Fruit fly (Drosophila melanogaster) whole organism, prepupa: ENCODE measurements around the gene Mnn1.
A peak's percentile ranks its signal among the peaks of the same experiment; 100 is the strongest.

ENCODE experiments used
- CG11762 ChIP-seq: fragments of 200-800 bp; sonication (Bioruptor generic); optimal IDR thresholded peaks from 3 replicates; lab custom pipeline; 2016; ENCODE audit warnings: missing biosample characterization, missing genetic modification characterization; ENCODE audit not compliant: insufficient read depth
- CG16779 ChIP-seq: fragments of 200-800 bp; sonication (Bioruptor generic); optimal IDR thresholded peaks from 3 replicates; lab custom pipeline; 2017; ENCODE audit warnings: missing biosample characterization, mild to moderate bottlenecking, missing genetic modification characterization
- CG6276 ChIP-seq: fragments of 200-800 bp; sonication (Bioruptor generic); optimal IDR thresholded peaks from 2 replicates; lab custom pipeline; 2017; ENCODE audit warnings: missing biosample characterization, mild to moderate bottlenecking, missing genetic modification characterization
- CG8319 ChIP-seq: fragments of 200-800 bp; sonication (Bioruptor generic); optimal IDR thresholded peaks from 3 replicates; lab custom pipeline; 2016; ENCODE audit warnings: missing biosample characterization, missing genetic modification characterization
- CG8632 ChIP-seq: fragments of 200-800 bp; sonication (Bioruptor generic); optimal IDR thresholded peaks from 3 replicates; lab custom pipeline; 2016; ENCODE audit warnings: missing biosample characterization, missing genetic modification characterization
- CG9139 ChIP-seq: fragments of 200-800 bp; sonication (Bioruptor generic); optimal IDR thresholded peaks from 3 replicates; lab custom pipeline; 2017; ENCODE audit warnings: missing biosample characterization, mild to moderate bottlenecking, missing genetic modification characterization
- Eip93F ChIP-seq: fragments of 200-800 bp; sonication (Bioruptor generic); optimal IDR thresholded peaks from 2 replicates; lab custom pipeline; 2016; ENCODE audit warnings: missing biosample characterization, mild to moderate bottlenecking, missing genetic modification characterization
- Hr38 ChIP-seq: sonication (Bioruptor generic); optimal IDR thresholded peaks from 2 replicates; lab custom pipeline; 2016; ENCODE audit warnings: missing biosample characterization, missing genetic modification characterization
- Sox14 ChIP-seq: fragments of 200-800 bp; sonication (Bioruptor generic); optimal IDR thresholded peaks from 3 replicates; lab custom pipeline; 2016; ENCODE audit warnings: missing biosample characterization, missing genetic modification characterization
- dac ChIP-seq: fragments of 200-800 bp; sonication (Bioruptor generic); optimal IDR thresholded peaks from 2 replicates; lab custom pipeline; 2017; ENCODE audit warnings: missing biosample characterization, mild to moderate bottlenecking, missing genetic modification characterization
- fd85E ChIP-seq: fragments of 200-800 bp; sonication (Bioruptor generic); optimal IDR thresholded peaks from 3 replicates; lab custom pipeline; 2016; ENCODE audit warnings: missing biosample characterization, missing genetic modification characterization
- spab ChIP-seq: fragments of 200-800 bp; sonication (Bioruptor generic); optimal IDR thresholded peaks from 2 replicates; lab custom pipeline; 2017; ENCODE audit warnings: missing biosample characterization, mild to moderate bottlenecking, missing genetic modification characterization, missing genetic modification reagents
- vri ChIP-seq: fragments of 200-800 bp; sonication (Bioruptor generic); optimal IDR thresholded peaks from 3 replicates; lab custom pipeline; 2016; ENCODE audit warnings: missing biosample characterization, mild to moderate bottlenecking, missing genetic modification characterization

- TF ChIP-seq vri (GFP tag; lab: Kevin White, UChicago): peak; percentile 81
- TF ChIP-seq CG9139 (GFP tag; lab: Kevin White, UChicago): no peak
- TF ChIP-seq Sox14 (GFP tag; lab: Kevin White, UChicago): peak; percentile 13
- no peak for TF ChIP-seq CG8319 (GFP tag; lab: Kevin White, UChicago)
- TF ChIP-seq CG8632: no peak
- TF ChIP-seq CG6276: peak; percentile 67
- no peak for TF ChIP-seq Hr38 (GFP tag; lab: Kevin White, UChicago)
- no peak for TF ChIP-seq CG11762 (GFP tag; lab: Kevin White, UChicago)
- peak; percentile 20 for TF ChIP-seq dac (GFP tag; lab: Kevin White, UChicago)
- TF ChIP-seq Eip93F (GFP tag; lab: Kevin White, UChicago): no peak
- no peak for TF ChIP-seq spab
- no peak for TF ChIP-seq fd85E
- TF ChIP-seq CG16779 (tag; lab: Kevin White, UChicago): peak; percentile 25
These were observed 13.8 kb upstream of the Mnn1 start for dm6 chr2L:7042150-7042811.
